Fruit fly (Drosophila melanogaster) whole organism, embryonic: ENCODE data around the gene HINT1.
A peak's percentile ranks its signal among the peaks of the same experiment; 100 is the strongest.

Experiments
- CG12071 ChIP-seq: fragments of 200-800 bp; sonication (Bioruptor generic); optimal IDR thresholded peaks from 3 replicates; lab custom pipeline; 2018; ENCODE audit warnings: missing biosample characterization, mild to moderate bottlenecking, missing genetic modification characterization
- CG13424 ChIP-seq: fragments of 200-800 bp; sonication (Bioruptor generic); optimal IDR thresholded peaks from 2 replicates; lab custom pipeline; 2019; ENCODE audit warnings: missing biosample characterization, mild to moderate bottlenecking, missing genetic modification characterization, moderate library complexity
- CG13775 ChIP-seq: fragments of 200-800 bp; sonication (Bioruptor generic); optimal IDR thresholded peaks from 3 replicates; lab custom pipeline; 2017; ENCODE audit warnings: missing biosample characterization, mild to moderate bottlenecking, missing genetic modification characterization
- CG14050 ChIP-seq: fragments of 200-800 bp; sonication (Bioruptor generic); IDR thresholded peaks from 3 replicates; pipeline ENCODE4 v1.3.6; 2022; ENCODE audit warnings: missing biosample characterization, missing genetic modification characterization
- CG14965 ChIP-seq: fragments of 200-800 bp; sonication (Bioruptor generic); optimal IDR thresholded peaks from 2 replicates; lab custom pipeline; 2016; ENCODE audit warnings: missing biosample characterization, missing genetic modification characterization, borderline replicate concordance
- CG17186 ChIP-seq: fragments of 200-800 bp; sonication (Bioruptor generic); optimal IDR thresholded peaks from 3 replicates; lab custom pipeline; 2017; ENCODE audit warnings: missing biosample characterization, missing genetic modification reagents, missing genetic modification characterization
- CG17359 ChIP-seq: fragments of 200-800 bp; sonication (Bioruptor generic); optimal IDR thresholded peaks from 3 replicates; lab custom pipeline; 2018; ENCODE audit warnings: missing biosample characterization, mild to moderate bottlenecking, missing genetic modification characterization, moderate library complexity
- CG17385 ChIP-seq: fragments of 200-800 bp; sonication (Bioruptor generic); optimal IDR thresholded peaks from 3 replicates; lab custom pipeline; 2018; ENCODE audit warnings: missing biosample characterization, mild to moderate bottlenecking, missing genetic modification characterization
- CG1832 ChIP-seq: fragments of 200-800 bp; sonication (Bioruptor generic); optimal IDR thresholded peaks from 2 replicates; lab custom pipeline; 2017; ENCODE audit warnings: missing biosample characterization, mild to moderate bottlenecking, missing genetic modification characterization, inconsistent platforms
- CG30403 ChIP-seq: fragments of 200-800 bp; sonication (Bioruptor generic); optimal IDR thresholded peaks from 3 replicates; lab custom pipeline; 2016; ENCODE audit warnings: missing biosample characterization, missing genetic modification characterization
- CG4424 ChIP-seq: fragments of 200-800 bp; sonication (Bioruptor generic); optimal IDR thresholded peaks from 3 replicates; lab custom pipeline; 2016; ENCODE audit warnings: missing biosample characterization, missing genetic modification characterization
- CG6254 ChIP-seq: fragments of 200-800 bp; sonication (Bioruptor generic); optimal IDR thresholded peaks from 3 replicates; lab custom pipeline; 2017; ENCODE audit warnings: mild to moderate bottlenecking, missing biosample characterization, missing genetic modification reagents, missing genetic modification characterization
- CG6689 ChIP-seq: fragments of 200-800 bp; sonication (Bioruptor generic); IDR thresholded peaks from 2 replicates; pipeline ENCODE4 v1.3.6; 2022; ENCODE audit warnings: missing biosample characterization, missing genetic modification characterization
- CG6854 ChIP-seq: fragments of 200-800 bp; sonication (Bioruptor generic); optimal IDR thresholded peaks from 3 replicates; lab custom pipeline; 2017; ENCODE audit warnings: missing biosample characterization, mild to moderate bottlenecking, missing genetic modification characterization
- CG7928 ChIP-seq: fragments of 200-800 bp; sonication (Bioruptor generic); optimal IDR thresholded peaks from 2 replicates; lab custom pipeline; 2017; ENCODE audit warnings: missing biosample characterization, mild to moderate bottlenecking, missing genetic modification characterization
- CG8359 ChIP-seq: fragments of 200-800 bp; sonication (Bioruptor generic); optimal IDR thresholded peaks from 2 replicates; lab custom pipeline; 2017; ENCODE audit warnings: missing biosample characterization, mild to moderate bottlenecking, missing genetic modification characterization, borderline replicate concordance
- CG8765 ChIP-seq: fragments of 200-800 bp; sonication (Bioruptor generic); IDR thresholded peaks from 2 replicates; pipeline ENCODE4 v1.3.6; 2022; ENCODE audit warnings: missing biosample characterization, missing genetic modification characterization
- CG9437 ChIP-seq: fragments of 200-800 bp; sonication (Bioruptor generic); optimal IDR thresholded peaks from 2 replicates; lab custom pipeline; 2018; ENCODE audit warnings: missing biosample characterization, mild to moderate bottlenecking, missing genetic modification characterization
- CrebB ChIP-seq: fragments of 200-800 bp; sonication (Bioruptor generic); optimal IDR thresholded peaks from 3 replicates; lab custom pipeline; 2018; ENCODE audit warnings: missing biosample characterization, mild to moderate bottlenecking, missing genetic modification characterization
- D19A ChIP-seq: fragments of 200-800 bp; optimal IDR thresholded peaks from 3 replicates; lab custom pipeline; 2019; ENCODE audit warnings: missing biosample characterization, mild to moderate bottlenecking, missing genetic modification characterization, moderate library complexity
- Dip2 ChIP-seq: fragments of 200-800 bp; sonication (Bioruptor generic); IDR thresholded peaks from 2 replicates; pipeline ENCODE4 v1.3.6; 2022; ENCODE audit warnings: missing biosample characterization, missing genetic modification characterization
- Dref ChIP-seq: fragments of 200-800 bp; sonication (Bioruptor generic); IDR thresholded peaks from 2 replicates; pipeline ENCODE4 v1.3.6; 2022; ENCODE audit warnings: missing biosample characterization, missing genetic modification characterization
- Gug ChIP-seq: fragments of 200-800 bp; sonication (Bioruptor generic); IDR thresholded peaks from 4 replicates; pipeline ENCODE4 v1.3.6; 2022; ENCODE audit warnings: missing biosample characterization, missing genetic modification characterization
- HLH4C ChIP-seq: fragments of 200-800 bp; sonication (Bioruptor generic); IDR thresholded peaks from 3 replicates; pipeline ENCODE4 v1.3.6; 2022; ENCODE audit warnings: missing biosample characterization, missing genetic modification characterization; ENCODE audit not compliant: partially characterized antibody
- HLHmδ ChIP-seq: fragments of 200-800 bp; sonication (Bioruptor generic); optimal IDR thresholded peaks from 2 replicates; lab custom pipeline; 2018; ENCODE audit warnings: missing biosample characterization, mild to moderate bottlenecking, missing genetic modification characterization, moderate library complexity
- HmgZ ChIP-seq: fragments of 200-800 bp; sonication (Bioruptor generic); optimal IDR thresholded peaks from 2 replicates; lab custom pipeline; 2018; ENCODE audit warnings: missing biosample characterization, mild to moderate bottlenecking, missing genetic modification characterization
- Mad ChIP-seq: fragments of 200-800 bp; sonication (Bioruptor generic); optimal IDR thresholded peaks from 2 replicates; lab custom pipeline; 2016; ENCODE audit warnings: missing biosample characterization, missing genetic modification characterization
- Nf-YC ChIP-seq: fragments of 200-800 bp; optimal IDR thresholded peaks from 3 replicates; lab custom pipeline; 2019; ENCODE audit warnings: missing biosample characterization, mild to moderate bottlenecking, missing genetic modification characterization, moderate library complexity
- Rx ChIP-seq: fragments of 200-800 bp; sonication (Bioruptor generic); IDR thresholded peaks from 2 replicates; pipeline ENCODE4 v1.3.6; 2022; ENCODE audit warnings: missing biosample characterization, missing genetic modification characterization
- Taf1 ChIP-seq: fragments of 200-800 bp; sonication (Bioruptor generic); IDR thresholded peaks from 2 replicates; pipeline ENCODE4 v1.3.6; 2022; ENCODE audit warnings: missing biosample characterization, missing genetic modification characterization
- crp ChIP-seq, 2 experiments: fragments of 200-800 bp; sonication (Bioruptor generic); optimal IDR thresholded peaks; 2 replicates in 1 of 2; 3 replicates in 1 of 2; lab custom pipeline; 2017; ENCODE audit warnings: missing biosample characterization in 2 of 2, missing genetic modification characterization in 2 of 2, mild to moderate bottlenecking in 1 of 2, moderate library complexity in 1 of 2
- dmrt11E ChIP-seq: fragments of 200-800 bp; sonication (Bioruptor generic); optimal IDR thresholded peaks from 3 replicates; lab custom pipeline; 2018; ENCODE audit warnings: missing biosample characterization, mild to moderate bottlenecking, missing genetic modification characterization, moderate library complexity
- dpn ChIP-seq, 2 experiments: fragments of 200-800 bp; sonication (Bioruptor generic); optimal IDR thresholded peaks; 3 replicates each; lab custom pipeline; 2016; ENCODE audit warnings: missing biosample characterization in 2 of 2, missing genetic modification characterization in 2 of 2
- emc ChIP-seq: fragments of 200-800 bp; sonication (Bioruptor generic); optimal IDR thresholded peaks from 2 replicates; lab custom pipeline; 2016; ENCODE audit warnings: missing biosample characterization, missing genetic modification characterization
- exex ChIP-seq: fragments of 200-800 bp; sonication (Bioruptor generic); optimal IDR thresholded peaks from 4 replicates; lab custom pipeline; 2018; ENCODE audit warnings: missing biosample characterization, mild to moderate bottlenecking, missing genetic modification characterization, moderate library complexity
- fd96Cb ChIP-seq: fragments of 200-800 bp; sonication (Bioruptor generic); optimal IDR thresholded peaks from 2 replicates; lab custom pipeline; 2018; ENCODE audit warnings: missing biosample characterization, mild to moderate bottlenecking, missing genetic modification characterization, moderate library complexity
- ftz-f1 ChIP-seq: fragments of 200-800 bp; sonication (Bioruptor generic); optimal IDR thresholded peaks from 2 replicates; lab custom pipeline; 2016; ENCODE audit warnings: missing biosample characterization, missing genetic modification characterization
- kah ChIP-seq: fragments of 200-800 bp; sonication (Bioruptor generic); optimal IDR thresholded peaks from 2 replicates; lab custom pipeline; 2018; ENCODE audit warnings: missing biosample characterization, mild to moderate bottlenecking, missing genetic modification characterization
- kay ChIP-seq: fragments of 200-800 bp; sonication (Bioruptor generic); optimal IDR thresholded peaks from 2 replicates; lab custom pipeline; 2016; ENCODE audit warnings: missing biosample characterization, missing genetic modification characterization
- lilli ChIP-seq: fragments of 200-800 bp; sonication (Bioruptor generic); optimal IDR thresholded peaks from 3 replicates; lab custom pipeline; 2016; ENCODE audit warnings: missing biosample characterization, missing genetic modification characterization
- lola ChIP-seq, 3 experiments: fragments of >200 bp in 2 of 3; fragments of 200-800 bp in 1 of 3; sonication (Bioruptor generic) in 1 of 3; optimal IDR thresholded peaks; 2 replicates each; lab custom pipeline; 2017 to 2019; ENCODE audit warnings: missing biosample characterization in 3 of 3, missing genetic modification characterization in 3 of 3, mild to moderate bottlenecking in 1 of 3, moderate library complexity in 1 of 3
- pros ChIP-seq: fragments of 200-800 bp; sonication (Bioruptor generic); optimal IDR thresholded peaks from 3 replicates; lab custom pipeline; 2019; ENCODE audit warnings: missing biosample characterization, mild to moderate bottlenecking, missing genetic modification characterization, moderate library complexity
- repo ChIP-seq: fragments of 200-800 bp; sonication (Bioruptor generic); optimal IDR thresholded peaks from 2 replicates; lab custom pipeline; 2016; ENCODE audit warnings: missing biosample characterization, missing genetic modification characterization
- ro ChIP-seq: fragments of 200-800 bp; sonication (Bioruptor generic); IDR thresholded peaks from 2 replicates; pipeline ENCODE4 v1.3.6; 2022; ENCODE audit warnings: missing biosample characterization, missing genetic modification characterization
- ssp ChIP-seq: fragments of 200-800 bp; sonication (Bioruptor generic); IDR thresholded peaks from 2 replicates; pipeline ENCODE4 v1.3.6; 2022; ENCODE audit warnings: missing biosample characterization, missing genetic modification characterization
- toy ChIP-seq: fragments of 200-800 bp; sonication (Bioruptor generic); IDR thresholded peaks from 2 replicates; pipeline ENCODE4 v1.3.6; 2022; ENCODE audit warnings: missing biosample characterization, missing genetic modification characterization
- trh ChIP-seq: fragments of 200-800 bp; sonication (Bioruptor generic); optimal IDR thresholded peaks from 2 replicates; lab custom pipeline; 2016; ENCODE audit warnings: missing biosample characterization, missing genetic modification characterization
- tup ChIP-seq: fragments of 200-800 bp; sonication (Bioruptor generic); optimal IDR thresholded peaks from 2 replicates; lab custom pipeline; 2016; ENCODE audit warnings: missing biosample characterization, mild to moderate bottlenecking, missing genetic modification characterization, moderate library complexity
- zfh2 ChIP-seq: fragments of 200-800 bp; sonication (Bioruptor generic); optimal IDR thresholded peaks from 2 replicates; lab custom pipeline; 2016; ENCODE audit warnings: missing biosample characterization, missing genetic modification characterization

The HINT1 gene

dm6 chr2L:2748480-2749143 is 21.3 kb upstream of the HINT1 start (continued):
- peak; percentile 72; the same call in 1 of the 2 replicates for TF ChIP-seq toy (GFP tag; lab: Robert Waterston, UW)
- peak; percentile 99 for TF ChIP-seq ftz-f1 (GFP tag; lab: Kevin White, UChicago)
- peak; percentile 72 for TF ChIP-seq fd96Cb
- peak; percentile 82 for TF ChIP-seq CG17186
- TF ChIP-seq CG14965 (GFP tag; lab: Kevin White, UChicago) = no peak
- TF ChIP-seq CG6854 (GFP tag; lab: Kevin White, UChicago) = peak; percentile 72
- TF ChIP-seq HLHmδ (GFP tag; lab: Kevin White, UChicago) = peak; percentile 43
- TF ChIP-seq zfh2 (GFP tag; lab: Kevin White, UChicago) = peak; percentile 92
- TF ChIP-seq dpn (GFP tag; optimal IDR thresholded peaks at IDR 0.05; lab: Kevin White, UChicago) = peak; percentile 86 to 89
- peak; percentile 99 for TF ChIP-seq CG7928
- peak; percentile 69 for TF ChIP-seq Rx
- TF ChIP-seq CG17385 (GFP tag; lab: Kevin White, UChicago) = peak; percentile 80
- peak; percentile 79 for TF ChIP-seq dmrt11E (tag; lab: Kevin White, UChicago)
- TF ChIP-seq CG8359 (GFP tag; lab: Kevin White, UChicago) = no peak
- peak; percentile 92 for TF ChIP-seq lilli (GFP tag; lab: Kevin White, UChicago)
- TF ChIP-seq CG13424 (tag; lab: Kevin White, UChicago) = peak; percentile 91
- peak; percentile 51 for TF ChIP-seq kah (GFP tag; lab: Kevin White, UChicago)
- peak; percentile 90 for TF ChIP-seq HmgZ (tag; lab: Kevin White, UChicago)
- TF ChIP-seq CG6689 (GFP tag; lab: Robert Waterston, UW) = peak; percentile 91
- TF ChIP-seq pros = no peak
- TF ChIP-seq HLH4C (GFP tag; lab: Robert Waterston, UW) = peak; percentile 42; the same call in 1 of the 3 replicates
- TF ChIP-seq Dip2 (GFP tag; lab: Robert Waterston, UW) = no peak
- TF ChIP-seq Nf-YC (tag; lab: Kevin White, UChicago) = peak; percentile 85
- TF ChIP-seq CG30403 (GFP tag; lab: Kevin White, UChicago) = peak; percentile 90
- TF ChIP-seq tup (GFP tag; lab: Kevin White, UChicago) = peak; percentile 80
- peak; percentile 87 for TF ChIP-seq CG9437 (GFP tag; lab: Kevin White, UChicago)
- TF ChIP-seq lola (GFP tag; optimal IDR thresholded peaks at IDR 0.05; lab: Kevin White, UChicago) = peak in 1 of 3 experiments; percentile 80
- peak; percentile 83 for TF ChIP-seq D19A (tag; lab: Kevin White, UChicago)
- peak; percentile 70 for TF ChIP-seq repo (GFP tag; lab: Kevin White, UChicago)
- peak; percentile 59 for TF ChIP-seq Taf1 (GFP tag; lab: Robert Waterston, UW)
- TF ChIP-seq CG17359 = peak; percentile 76
- peak; percentile 69 for TF ChIP-seq CrebB (tag; lab: Kevin White, UChicago)
- peak; percentile 65 for TF ChIP-seq kay (GFP tag; lab: Kevin White, UChicago)
- peak; percentile 75; the same call in 2 of the 3 replicates for TF ChIP-seq CG14050 (GFP tag; lab: Robert Waterston, UW)
- no peak for TF ChIP-seq CG1832 (GFP tag; lab: Kevin White, UChicago)
- TF ChIP-seq Dref (GFP tag; lab: Robert Waterston, UW) = peak; percentile 54
- peak; percentile 68 for TF ChIP-seq trh (GFP tag; lab: Kevin White, UChicago)
- TF ChIP-seq ssp = peak; percentile 75
- TF ChIP-seq CG8765 (GFP tag; lab: Robert Waterston, UW) = peak; percentile 76
- TF ChIP-seq ro = peak; percentile 49; the same call in 1 of the 2 replicates
- no peak for TF ChIP-seq CG12071
- TF ChIP-seq CG13775 (GFP tag; lab: Kevin White, UChicago) = peak; percentile 87
- no peak for TF ChIP-seq CG6254
- TF ChIP-seq crp (GFP tag; optimal IDR thresholded peaks at IDR 0.05; lab: Kevin White, UChicago) = peak in 1 of 2 experiments; percentile 64
- TF ChIP-seq CG4424 (GFP tag; lab: Kevin White, UChicago) = peak; percentile 89
- TF ChIP-seq Mad = peak; percentile 81
- peak; percentile 77 for TF ChIP-seq emc (GFP tag; lab: Kevin White, UChicago)
- no peak for TF ChIP-seq exex (tag; lab: Kevin White, UChicago)
- peak; percentile 92 for TF ChIP-seq Gug (GFP tag; lab: Robert Waterston, UW)
